Worm (Caenorhabditis elegans) whole organism, early embryonic: ENCODE results near the gene fubl-1.

ENCODE experiments used
- B0310.2 ChIP-seq: sonication (generic microtip); optimal IDR thresholded peaks from 2 replicates; lab custom pipeline; 2016; ENCODE audit warnings: mild to moderate bottlenecking, missing genetic modification characterization, missing compliant biosample characterization
- F13C5.2 ChIP-seq: sonication (generic microtip); optimal IDR thresholded peaks from 2 replicates; lab custom pipeline; 2017; ENCODE audit warnings: mild to moderate bottlenecking, missing genetic modification characterization, inconsistent platforms, missing compliant biosample characterization
- aly-1 ChIP-seq: sonication (generic microtip); optimal IDR thresholded peaks from 2 replicates; lab custom pipeline; 2016; ENCODE audit warnings: missing genetic modification characterization, missing compliant biosample characterization
- ama-1 ChIP-seq: fragments of 150-350 bp; optimal IDR thresholded peaks from 2 replicates; lab custom pipeline; 2014
- ceh-13 ChIP-seq: fragments of 200-800 bp; sonication (Bioruptor generic); optimal IDR thresholded peaks from 2 replicates; lab custom pipeline; 2018; ENCODE audit warnings: mild to moderate bottlenecking, missing genetic modification characterization, missing compliant biosample characterization
- ceh-36 ChIP-seq: sonication (generic microtip); optimal IDR thresholded peaks from 2 replicates; lab custom pipeline; 2016; ENCODE audit warnings: missing genetic modification characterization, inconsistent platforms, missing compliant biosample characterization
- ets-7 ChIP-seq: sonication (generic microtip); optimal IDR thresholded peaks from 2 replicates; lab custom pipeline; 2016; ENCODE audit warnings: missing genotype, missing genetic modification characterization, missing compliant biosample characterization
- flt-1 ChIP-seq: fragments of 200-800 bp; sonication (Bioruptor generic); IDR thresholded peaks from 2 replicates; pipeline ENCODE4 v1.3.6; 2022; ENCODE audit warnings: missing genetic modification characterization, missing compliant biosample characterization
- hmbx-1 ChIP-seq: sonication (generic microtip); optimal IDR thresholded peaks from 2 replicates; lab custom pipeline; 2016; ENCODE audit warnings: mild to moderate bottlenecking, missing genetic modification characterization, missing compliant biosample characterization
- hmg-4 ChIP-seq: fragments of 200-800 bp; sonication (Bioruptor generic); optimal IDR thresholded peaks from 2 replicates; lab custom pipeline; 2018; ENCODE audit warnings: mild to moderate bottlenecking, missing genetic modification characterization, missing compliant biosample characterization
- hnd-1 ChIP-seq: sonication (generic microtip); optimal IDR thresholded peaks from 2 replicates; lab custom pipeline; 2016; ENCODE audit warnings: missing genetic modification characterization, missing compliant biosample characterization
- pes-1 ChIP-seq: fragments of 200-800 bp; sonication (Bioruptor generic); IDR thresholded peaks from 2 replicates; pipeline ENCODE4 v1.3.6; 2022; ENCODE audit warnings: missing genetic modification reagents, missing genetic modification characterization, missing compliant biosample characterization
- scrt-1 ChIP-seq: fragments of 200-800 bp; sonication (Bioruptor generic); IDR thresholded peaks from 2 replicates; pipeline ENCODE4 v1.3.6; 2022; ENCODE audit warnings: missing genetic modification characterization, missing compliant biosample characterization
- sea-1 ChIP-seq: fragments of 200-800 bp; sonication (Bioruptor generic); conservative IDR thresholded peaks from 2 replicates; pipeline ENCODE4 v1.3.6; 2022; ENCODE audit warnings: missing genetic modification characterization, missing compliant biosample characterization
- tbx-11 ChIP-seq: fragments of 200-800 bp; sonication (Bioruptor generic); IDR thresholded peaks from 2 replicates; pipeline ENCODE4 v1.3.6; 2022; ENCODE audit warnings: missing genetic modification characterization, missing compliant biosample characterization
- tbx-37 ChIP-seq: fragments of 200-800 bp; sonication (Bioruptor generic); conservative IDR thresholded peaks from 2 replicates; pipeline ENCODE4 v1.3.6; 2022; ENCODE audit warnings: missing genetic modification reagents, missing genetic modification characterization, missing compliant biosample characterization
- tra-4 ChIP-seq: sonication (generic microtip); optimal IDR thresholded peaks from 2 replicates; lab custom pipeline; 2017; ENCODE audit warnings: missing genetic modification characterization, missing compliant biosample characterization

The fubl-1 gene

DNA sequence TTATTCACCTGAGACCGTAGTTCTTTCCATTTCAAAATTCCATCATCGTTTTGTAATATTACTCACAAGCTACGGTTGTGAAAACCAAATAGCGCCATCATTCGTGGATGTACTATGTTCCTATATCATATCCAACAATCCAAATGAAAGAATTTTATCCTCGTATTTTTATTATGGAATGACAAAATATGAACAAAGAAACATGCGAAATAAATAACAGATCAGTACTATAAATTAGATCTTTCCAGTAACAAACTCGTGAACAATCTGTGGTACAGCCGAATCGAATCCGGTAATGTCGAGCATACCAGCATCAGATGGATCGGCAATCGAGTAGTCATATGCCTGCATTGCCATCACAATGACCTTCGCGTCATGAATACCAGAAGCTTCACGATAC, 14.0 kb upstream of the fubl-1 start:
- TF ChIP-seq ets-7 (tag; lab: Kevin White, UChicago) = no peak
- TF ChIP-seq aly-1 = no peak
- no peak for TF ChIP-seq tbx-11 (GFP tag; lab: Robert Waterston, UW)
- no peak for TF ChIP-seq flt-1
- TF ChIP-seq tra-4 (tag; lab: Kevin White, UChicago) = no peak
- TF ChIP-seq hnd-1 (tag; lab: Kevin White, UChicago) = no peak
- no peak for TF ChIP-seq ceh-36
- TF ChIP-seq F13C5.2 (tag; lab: Kevin White, UChicago) = no peak
- TF ChIP-seq ama-1 (lab: Kevin White, UChicago) = no peak
- no peak for TF ChIP-seq pes-1 (GFP tag; lab: Robert Waterston, UW)
- no peak for TF ChIP-seq hmbx-1
- TF ChIP-seq sea-1 (GFP tag; lab: Robert Waterston, UW) = no peak
- TF ChIP-seq tbx-37 (GFP tag; lab: Robert Waterston, UW) = no peak
- TF ChIP-seq scrt-1 (GFP tag; lab: Robert Waterston, UW) = no peak
- TF ChIP-seq hmg-4 (GFP tag; lab: Kevin White, UChicago) = no peak
- TF ChIP-seq ceh-13 (GFP tag; lab: Kevin White, UChicago) = no peak
- no peak for TF ChIP-seq B0310.2 (tag; lab: Kevin White, UChicago)

- TF ChIP-seq tbx-11 (GFP tag; lab: Robert Waterston, UW) = no peak
- TF ChIP-seq ama-1 (lab: Kevin White, UChicago) = no peak
- TF ChIP-seq B0310.2 (tag; lab: Kevin White, UChicago) = no peak
Observed at ce11 chrV:10249515-10249914, 10.8 kb upstream of the fubl-1 start.

- TF ChIP-seq tbx-37 (GFP tag; lab: Robert Waterston, UW) (no peak), ceh-13 (GFP tag; lab: Kevin White, UChicago) (no peak), scrt-1 (GFP tag; lab: Robert Waterston, UW) (no peak), flt-1 (no peak), B0310.2 (tag; lab: Kevin White, UChicago) (no peak), ama-1 (lab: Kevin White, UChicago) (no peak), sea-1 (GFP tag; lab: Robert Waterston, UW) (no peak)
Observed at ce11 chrV:10248255-10248979, 9.8 kb upstream of the fubl-1 start, which contains the start of gene akt-1. Gene akt-1, plus strand, starts transcription at chrV:10248905.

DNA sequence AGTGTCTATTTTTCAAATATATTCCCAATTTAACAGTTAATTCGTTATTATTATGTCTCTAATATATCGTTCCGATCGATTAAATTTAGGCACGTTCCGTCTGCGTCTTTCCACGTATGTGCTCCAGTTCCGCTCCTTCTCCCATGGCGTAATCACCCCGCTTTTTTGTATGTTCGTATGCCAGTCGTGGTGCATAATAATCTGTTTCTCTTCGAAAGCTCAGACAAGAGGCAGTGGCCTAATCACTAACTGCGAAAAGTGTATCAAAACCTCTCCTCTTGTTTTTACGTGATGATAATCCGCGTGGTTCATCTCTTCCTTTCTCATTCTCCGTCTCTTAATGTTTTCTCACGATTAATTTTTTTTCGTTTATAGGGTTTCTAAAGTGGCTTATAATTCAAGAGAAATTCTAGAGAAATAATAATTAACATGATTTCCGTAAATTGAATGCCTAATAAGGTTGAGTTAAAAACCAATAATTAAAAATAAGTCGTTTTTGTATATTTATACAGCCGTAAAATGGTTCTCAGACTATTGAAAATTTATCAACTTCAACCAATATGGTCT, 9.1 kb upstream of the fubl-1 start:
- TF ChIP-seq ceh-36 = no peak
- no peak for TF ChIP-seq F13C5.2 (tag; lab: Kevin White, UChicago)
- TF ChIP-seq tbx-11 (GFP tag; lab: Robert Waterston, UW) = no peak
- TF ChIP-seq ama-1 (lab: Kevin White, UChicago) = no peak
- no peak for TF ChIP-seq flt-1
- no peak for TF ChIP-seq tra-4 (tag; lab: Kevin White, UChicago)
- TF ChIP-seq hmbx-1 = no peak
- TF ChIP-seq hnd-1 (tag; lab: Kevin White, UChicago) = no peak

ce11 chrV:10246967-10247366, 8.3 kb upstream of the fubl-1 start:
- TF ChIP-seq F13C5.2 (tag; lab: Kevin White, UChicago) (no peak), pes-1 (GFP tag; lab: Robert Waterston, UW) (no peak), ceh-13 (GFP tag; lab: Kevin White, UChicago) (no peak), ets-7 (tag; lab: Kevin White, UChicago) (no peak), hnd-1 (tag; lab: Kevin White, UChicago) (no peak), tbx-37 (GFP tag; lab: Robert Waterston, UW) (no peak), hmbx-1 (no peak), ama-1 (lab: Kevin White, UChicago) (no peak), ceh-36 (no peak), tbx-11 (GFP tag; lab: Robert Waterston, UW) (no peak), flt-1 (no peak), hmg-4 (GFP tag; lab: Kevin White, UChicago) (no peak), scrt-1 (GFP tag; lab: Robert Waterston, UW) (no peak), sea-1 (GFP tag; lab: Robert Waterston, UW) (no peak), tra-4 (tag; lab: Kevin White, UChicago) (no peak), B0310.2 (tag; lab: Kevin White, UChicago) (no peak), aly-1 (no peak)

DNA sequence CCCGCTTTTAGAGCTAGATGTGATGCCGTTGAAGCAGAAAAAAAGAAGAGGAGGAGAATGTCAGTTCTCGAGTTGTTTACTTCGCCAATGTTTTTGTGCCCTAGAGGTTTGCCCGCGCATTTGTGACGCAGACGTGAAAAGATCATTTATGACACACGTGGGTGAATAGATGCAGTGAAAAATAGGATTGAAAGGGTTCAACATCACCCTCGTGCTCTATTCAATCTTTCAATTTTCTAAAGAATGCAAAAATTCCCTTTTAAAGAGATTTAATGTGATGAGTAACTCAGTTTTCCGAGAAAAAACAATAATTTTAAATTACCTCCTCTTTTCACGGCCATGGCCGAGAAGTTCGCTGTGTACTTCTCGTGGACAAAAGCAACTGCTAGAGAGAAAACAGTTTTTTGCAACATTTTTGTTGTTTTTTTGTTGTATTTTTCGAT, 7.8 kb upstream of the fubl-1 start:
- TF ChIP-seq hnd-1 (tag; lab: Kevin White, UChicago) (no peak), ets-7 (tag; lab: Kevin White, UChicago) (no peak), aly-1 (no peak), pes-1 (GFP tag; lab: Robert Waterston, UW) (no peak)

- TF ChIP-seq tbx-11 (GFP tag; lab: Robert Waterston, UW) (no peak), hmg-4 (GFP tag; lab: Kevin White, UChicago) (no peak), pes-1 (GFP tag; lab: Robert Waterston, UW) (no peak), ama-1 (lab: Kevin White, UChicago) (no peak), ceh-36 (no peak), aly-1 (no peak), F13C5.2 (tag; lab: Kevin White, UChicago) (no peak), tbx-37 (GFP tag; lab: Robert Waterston, UW) (no peak), flt-1 (no peak), tra-4 (tag; lab: Kevin White, UChicago) (no peak), hmbx-1 (no peak), hnd-1 (tag; lab: Kevin White, UChicago) (no peak), ceh-13 (GFP tag; lab: Kevin White, UChicago) (no peak), B0310.2 (tag; lab: Kevin White, UChicago) (no peak)
Observed at ce11 chrV:10245615-10246014, 6.9 kb upstream of the fubl-1 start.
